Fruit fly (Drosophila melanogaster): ENCODE measurements around the gene Nmdar2.

DNA sequence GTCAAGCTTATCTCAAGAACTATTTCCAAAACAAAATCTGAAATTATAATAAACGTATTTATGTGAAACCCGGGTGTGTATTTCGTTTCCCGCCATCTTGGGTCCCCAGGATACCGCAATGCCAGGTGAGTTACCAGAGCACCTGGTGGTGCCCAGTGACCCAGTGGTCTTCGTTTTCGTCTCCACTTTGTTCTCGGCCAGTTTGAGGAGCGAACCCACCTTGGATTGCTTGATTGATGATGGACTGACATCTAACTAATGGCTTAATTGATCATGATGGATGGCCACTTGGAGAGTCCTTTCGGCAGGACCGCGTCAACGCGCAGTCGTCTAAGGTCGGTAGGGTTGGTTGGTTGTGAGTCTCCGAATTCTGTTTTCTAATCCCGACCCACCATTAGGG is 55.5 kb downstream of the Nmdar2 start, which contains the start of gene Gr2a:
- no peak for TF ChIP-seq psq (optimal IDR thresholded peaks at IDR 0.05)
- no peak for TF ChIP-seq usp (GFP tag; optimal IDR thresholded peaks at IDR 0.05)
- no peak for TF ChIP-seq Dll (optimal IDR thresholded peaks at IDR 0.05)
